Fruit fly (Drosophila melanogaster) whole organism, pupa: Measurements from ENCODE around the gene D19B.

Source experiments
- CG10348 ChIP-seq: fragments of 200-800 bp; sonication (Bioruptor generic); IDR thresholded peaks from 2 replicates; pipeline ENCODE4 v1.3.6; 2022; ENCODE audit warnings: missing biosample characterization, missing genetic modification characterization
- CG12605 ChIP-seq: fragments of 200-800 bp; sonication (Bioruptor generic); IDR thresholded peaks from 2 replicates; pipeline ENCODE4 v1.3.6; 2022; ENCODE audit warnings: missing biosample characterization, missing genetic modification characterization
- CG13204 ChIP-seq: fragments of 200-800 bp; sonication (Bioruptor generic); optimal IDR thresholded peaks from 2 replicates; lab custom pipeline; 2018; ENCODE audit warnings: missing biosample characterization, mild to moderate bottlenecking, missing genetic modification characterization, moderate library complexity
- CG14655 ChIP-seq: fragments of 200-800 bp; sonication (Bioruptor generic); optimal IDR thresholded peaks from 3 replicates; lab custom pipeline; 2017; ENCODE audit warnings: mild to moderate bottlenecking, missing biosample characterization, missing genetic modification reagents, missing genetic modification characterization
- CG15710 ChIP-seq: fragments of 200-800 bp; sonication (Bioruptor generic); optimal IDR thresholded peaks from 2 replicates; lab custom pipeline; 2018; ENCODE audit warnings: missing biosample characterization, mild to moderate bottlenecking, missing genetic modification characterization, moderate library complexity
- CG17806 ChIP-seq: fragments of 200-800 bp; sonication (Bioruptor generic); optimal IDR thresholded peaks from 2 replicates; lab custom pipeline; 2018; ENCODE audit warnings: missing biosample characterization, mild to moderate bottlenecking, missing genetic modification characterization, moderate library complexity
- CG32121 ChIP-seq: fragments of 200-800 bp; sonication (Bioruptor generic); IDR thresholded peaks from 2 replicates; pipeline ENCODE4 v1.3.6; 2022; ENCODE audit warnings: missing biosample characterization, missing genetic modification characterization
- CG34367 ChIP-seq: fragments of 200-800 bp; sonication (Bioruptor generic); optimal IDR thresholded peaks from 2 replicates; lab custom pipeline; 2018; ENCODE audit warnings: missing biosample characterization, mild to moderate bottlenecking, missing genetic modification characterization
- CG4496 ChIP-seq: fragments of 200-800 bp; sonication (Bioruptor generic); IDR thresholded peaks from 3 replicates; pipeline ENCODE4 v1.3.6; 2022; ENCODE audit warnings: missing biosample characterization, missing genetic modification characterization
- CG8159 ChIP-seq: fragments of 200-800 bp; sonication (Bioruptor generic); optimal IDR thresholded peaks from 3 replicates; lab custom pipeline; 2018; ENCODE audit warnings: missing biosample characterization, mild to moderate bottlenecking, missing genetic modification characterization, moderate library complexity
- CG8301 ChIP-seq: fragments of 200-800 bp; sonication (Bioruptor generic); optimal IDR thresholded peaks from 2 replicates; lab custom pipeline; 2018; ENCODE audit warnings: missing biosample characterization, mild to moderate bottlenecking, missing genetic modification characterization
- CG9948 ChIP-seq: fragments of 200-800 bp; sonication (Bioruptor generic); optimal IDR thresholded peaks from 2 replicates; lab custom pipeline; 2018; ENCODE audit warnings: missing biosample characterization, mild to moderate bottlenecking, missing genetic modification characterization, moderate library complexity
- D1 ChIP-seq: fragments of 200-800 bp; sonication (Bioruptor generic); optimal IDR thresholded peaks from 2 replicates; lab custom pipeline; 2018; ENCODE audit warnings: missing biosample characterization, mild to moderate bottlenecking, missing genetic modification characterization, moderate library complexity
- EcR ChIP-seq: fragments of 200-800 bp; sonication (Bioruptor generic); optimal IDR thresholded peaks from 3 replicates; lab custom pipeline; 2019; ENCODE audit warnings: missing biosample characterization, missing genetic modification characterization, mild to moderate bottlenecking, moderate library complexity, missing genetic modification reagents
- Ets98B ChIP-seq: fragments of 200-800 bp; sonication (Bioruptor generic); IDR thresholded peaks from 2 replicates; pipeline ENCODE4 v1.3.6; 2022; ENCODE audit warnings: missing biosample characterization, missing genetic modification characterization
- Pif1A ChIP-seq: fragments of 200-800 bp; sonication (Bioruptor generic); optimal IDR thresholded peaks from 3 replicates; lab custom pipeline; 2016; ENCODE audit warnings: missing biosample characterization, missing genetic modification characterization
- Pif1B ChIP-seq: fragments of 200-800 bp; sonication (Bioruptor generic); optimal IDR thresholded peaks from 3 replicates; lab custom pipeline; 2016; ENCODE audit warnings: missing biosample characterization, missing genetic modification characterization
- Snoo ChIP-seq: fragments of 200-800 bp; sonication (Bioruptor generic); optimal IDR thresholded peaks from 3 replicates; lab custom pipeline; 2017; ENCODE audit warnings: missing biosample characterization, mild to moderate bottlenecking, missing genetic modification characterization, inconsistent platforms
- fd96Ca ChIP-seq: fragments of 200-800 bp; sonication (Bioruptor generic); IDR thresholded peaks from 3 replicates; pipeline ENCODE4 v1.3.6; 2022; ENCODE audit warnings: missing biosample characterization, missing genetic modification characterization
- gl ChIP-seq: fragments of 200-800 bp; sonication (Bioruptor generic); optimal IDR thresholded peaks from 2 replicates; lab custom pipeline; 2018; ENCODE audit warnings: missing biosample characterization, mild to moderate bottlenecking, missing genetic modification characterization
- rn ChIP-seq: fragments of 200-800 bp; sonication (Bioruptor generic); IDR thresholded peaks from 2 replicates; pipeline ENCODE4 v1.3.6; 2022; ENCODE audit warnings: missing biosample characterization, missing genetic modification characterization

The D19B gene

DNA sequence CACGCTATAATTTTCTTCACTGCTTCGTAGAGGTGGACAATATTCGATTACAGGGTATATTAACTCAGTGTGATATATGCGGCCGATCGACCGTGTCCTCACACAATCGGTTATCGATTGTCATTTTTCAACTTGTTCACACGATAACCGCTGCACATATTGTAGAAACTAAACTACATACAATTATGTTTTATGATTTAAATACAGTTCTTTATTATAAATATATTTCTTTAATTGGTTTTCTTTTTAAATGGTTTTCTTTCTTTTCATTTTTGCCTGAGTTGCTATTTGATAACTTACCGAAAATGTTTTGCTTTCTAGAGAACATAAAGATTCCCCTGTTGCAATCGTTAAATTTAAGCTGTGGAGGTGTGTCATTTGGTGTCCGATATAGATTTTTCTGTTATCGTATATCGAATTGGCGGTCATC, 10.9 kb downstream of the D19B start, which contains the start of the genes fmt and CG7376:
Gene fmt (minus strand): TSS at position 55 of the 430 bp plus-strand sequence.
Gene CG7376 (plus strand): TSS at position 423 of the 430 bp plus-strand sequence.
- peak; percentile 45 for TF ChIP-seq CG9948 (tag; lab: Kevin White, UChicago)
- TF ChIP-seq CG14655 (GFP tag; lab: Kevin White, UChicago): no peak
- no peak for TF ChIP-seq CG32121 (GFP tag; lab: Robert Waterston, UW)
- no peak for TF ChIP-seq CG4496 (GFP tag; lab: Robert Waterston, UW)

DNA sequence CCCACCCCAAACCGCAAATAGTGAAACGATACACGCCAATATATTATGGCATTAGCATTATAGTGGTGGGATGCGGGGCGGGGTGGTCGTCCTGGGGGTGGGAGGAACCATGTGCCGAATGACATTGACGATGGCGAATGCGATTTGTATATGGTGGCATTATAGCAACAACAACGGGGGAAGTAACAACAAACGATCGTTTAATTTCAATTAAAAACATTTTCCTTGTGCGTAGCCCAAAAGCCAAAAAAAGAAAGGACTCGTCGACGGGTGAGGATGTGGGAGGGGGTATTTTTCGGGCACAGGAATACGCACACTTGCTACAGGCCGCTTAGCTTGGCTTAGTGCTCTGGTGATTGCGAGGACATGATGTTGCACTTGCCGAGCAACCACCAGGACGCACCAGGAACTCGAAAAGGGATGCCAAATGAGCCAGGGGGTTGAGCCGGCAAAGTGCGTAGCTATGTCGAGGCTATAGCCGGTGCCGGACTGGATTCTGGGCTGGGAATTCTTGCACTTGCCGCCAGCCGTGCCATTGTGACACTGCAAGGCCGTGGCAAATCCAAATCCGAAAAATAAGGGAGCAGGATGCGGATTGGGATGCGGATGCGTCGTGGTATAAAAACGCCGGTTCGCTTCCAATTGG, 22.1 kb downstream of the D19B start, which contains the start of gene Prdm13:
Gene Prdm13 (plus strand): TSS at position 645 of the 646 bp plus-strand sequence.
- TF ChIP-seq CG14655 (GFP tag; lab: Kevin White, UChicago): no peak
- TF ChIP-seq Pif1B (GFP tag; lab: Kevin White, UChicago): no peak
- TF ChIP-seq Pif1A: no peak
- TF ChIP-seq CG10348 (GFP tag; lab: Robert Waterston, UW): no peak
- TF ChIP-seq CG8301 (tag; lab: Kevin White, UChicago): no peak
- TF ChIP-seq D1 (tag; lab: Kevin White, UChicago): no peak
- TF ChIP-seq rn: no peak

DNA sequence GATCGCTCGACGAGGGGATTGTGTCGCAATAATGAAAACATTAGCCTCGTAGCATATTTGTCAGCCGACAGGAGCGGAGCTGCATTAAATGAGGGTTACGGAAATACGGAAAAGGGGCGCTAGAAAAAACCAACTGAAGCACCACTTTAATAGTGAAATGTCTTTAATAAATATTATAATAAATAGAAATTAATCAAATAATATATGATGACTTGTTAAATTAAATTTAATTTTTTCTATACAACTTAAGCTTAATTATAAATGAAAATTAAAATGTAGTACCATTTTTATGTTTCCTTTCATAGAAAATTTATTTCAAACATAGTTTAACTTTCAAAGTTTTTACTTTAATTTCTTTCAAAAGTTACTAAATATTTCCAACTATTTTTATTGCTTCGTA, 22.7 kb downstream of the D19B start:
- no peak for TF ChIP-seq CG32121 (GFP tag; lab: Robert Waterston, UW)
- no peak for TF ChIP-seq CG12605
- TF ChIP-seq gl (tag; lab: Kevin White, UChicago): no peak
- TF ChIP-seq CG15710 (tag; lab: Kevin White, UChicago): no peak
- TF ChIP-seq fd96Ca: no peak
- no peak for TF ChIP-seq rn
- TF ChIP-seq CG34367 (tag; lab: Kevin White, UChicago): no peak
- TF ChIP-seq D1 (tag; lab: Kevin White, UChicago): no peak
- no peak for TF ChIP-seq CG4496 (GFP tag; lab: Robert Waterston, UW)
- TF ChIP-seq CG9948 (tag; lab: Kevin White, UChicago): no peak
- no peak for TF ChIP-seq CG14655 (GFP tag; lab: Kevin White, UChicago)

DNA sequence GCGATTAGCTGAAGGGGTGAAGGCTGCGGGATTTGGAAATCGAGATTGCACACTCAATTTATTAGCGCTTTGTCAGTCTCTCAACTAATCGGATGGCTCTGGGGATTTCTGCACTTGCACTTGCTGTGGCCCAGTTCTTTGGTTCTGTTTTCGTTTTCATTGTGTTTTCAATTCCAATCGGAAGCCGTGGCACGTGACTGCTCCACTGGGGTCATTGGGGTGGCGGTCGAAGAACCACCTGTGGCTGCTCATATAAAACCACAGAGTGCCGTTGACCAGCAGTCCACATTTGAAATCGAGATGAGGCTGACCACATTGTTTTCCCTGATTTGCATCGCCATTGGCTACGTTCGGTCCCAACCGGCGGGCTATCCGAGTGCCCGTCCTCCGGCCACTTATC, 24.2 kb downstream of the D19B start, which contains the start of gene Cpr65Az:
Gene Cpr65Az (plus strand): TSS at position 301 of the 400 bp plus-strand sequence.
- no peak for TF ChIP-seq CG10348 (GFP tag; lab: Robert Waterston, UW)
- TF ChIP-seq CG14655 (GFP tag; lab: Kevin White, UChicago): no peak
- no peak for TF ChIP-seq CG34367 (tag; lab: Kevin White, UChicago)
- TF ChIP-seq Pif1B (GFP tag; lab: Kevin White, UChicago): no peak
- TF ChIP-seq CG8301 (tag; lab: Kevin White, UChicago): no peak
- TF ChIP-seq CG9948 (tag; lab: Kevin White, UChicago): no peak
- TF ChIP-seq CG8159: no peak
- TF ChIP-seq CG17806 (tag; lab: Kevin White, UChicago): no peak
- TF ChIP-seq D1 (tag; lab: Kevin White, UChicago): no peak

DNA sequence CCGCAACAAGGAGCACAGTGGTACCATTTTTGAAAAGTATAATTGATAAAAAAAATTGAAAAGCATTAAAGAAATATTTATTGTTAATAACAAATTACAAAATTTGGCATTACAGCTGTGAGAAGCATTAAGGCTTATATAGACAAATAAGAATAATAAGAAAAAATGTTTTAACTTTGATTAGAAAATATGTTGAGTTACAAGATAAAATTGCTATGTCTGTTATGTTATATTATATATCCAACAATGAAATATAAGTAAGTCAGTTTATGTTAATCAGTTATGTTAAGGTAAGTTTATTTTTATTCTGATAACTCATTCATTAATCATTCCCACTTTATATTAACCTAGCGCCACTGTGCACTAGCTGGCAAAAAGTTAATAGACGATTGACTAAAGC, 24.9 kb downstream of the D19B start:
- no peak for TF ChIP-seq fd96Ca
- TF ChIP-seq CG10348 (GFP tag; lab: Robert Waterston, UW): no peak
- TF ChIP-seq D1 (tag; lab: Kevin White, UChicago): no peak
- TF ChIP-seq CG12605: no peak
- no peak for TF ChIP-seq rn
- TF ChIP-seq CG9948 (tag; lab: Kevin White, UChicago): no peak
- no peak for TF ChIP-seq EcR (GFP tag; lab: Kevin White, UChicago)
- TF ChIP-seq CG13204 (GFP tag; lab: Kevin White, UChicago): no peak
- TF ChIP-seq CG14655 (GFP tag; lab: Kevin White, UChicago): no peak
- TF ChIP-seq CG4496 (GFP tag; lab: Robert Waterston, UW): no peak
- no peak for TF ChIP-seq Snoo (tag; lab: Kevin White, UChicago)
- TF ChIP-seq Ets98B (GFP tag; lab: Robert Waterston, UW): no peak
- TF ChIP-seq Pif1A: no peak
- no peak for TF ChIP-seq CG8301 (tag; lab: Kevin White, UChicago)
- TF ChIP-seq CG34367 (tag; lab: Kevin White, UChicago): no peak
- no peak for TF ChIP-seq CG17806 (tag; lab: Kevin White, UChicago)
- TF ChIP-seq, all 21 proteins: peak for 0

DNA sequence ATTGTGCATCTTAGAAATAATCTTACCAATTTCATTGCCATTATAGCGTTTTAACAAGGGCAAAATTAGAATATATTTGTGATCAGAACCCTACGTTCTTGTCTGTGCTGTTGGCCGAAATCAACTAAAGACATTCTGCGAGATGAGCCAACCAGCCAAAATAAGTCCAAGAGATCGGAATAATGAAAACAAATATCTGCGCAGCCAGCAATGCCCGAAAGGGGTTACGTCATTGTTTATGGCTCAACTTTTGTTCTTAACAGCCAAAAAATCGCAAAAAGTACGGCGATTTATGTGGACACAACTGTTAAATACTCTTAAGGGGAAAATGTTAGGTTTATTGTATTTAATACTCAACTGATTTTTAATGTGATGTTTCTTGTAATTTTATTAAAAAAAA, 26.2 kb downstream of the D19B start, which contains the start of gene Cpr65Ay:
Gene Cpr65Ay (minus strand): TSS at position 101 of the 400 bp plus-strand sequence.
- TF ChIP-seq CG9948 (tag; lab: Kevin White, UChicago) (no peak), EcR (GFP tag; lab: Kevin White, UChicago) (no peak), gl (tag; lab: Kevin White, UChicago) (no peak), CG4496 (GFP tag; lab: Robert Waterston, UW) (no peak), CG8159 (no peak), Pif1A (no peak)
